Worm (Caenorhabditis elegans): ENCODE results near the gene ZK177.2.
A peak's percentile ranks its signal among the peaks of the same experiment; 100 is the strongest.

The ZK177.2 gene

ce11 chrII:5481982-5482381 is 37.0 kb upstream of the ZK177.2 start, which contains the start of gene cal-8:
cal-8 (minus strand) TSS chrII:5482041.
- no peak for TF ChIP-seq nhr-20 (tag; optimal IDR thresholded peaks at IDR 0.05)
- no peak for TF ChIP-seq nhr-84 (tag; optimal IDR thresholded peaks at IDR 0.05)
- no peak for TF ChIP-seq C04F5.9 (tag; optimal IDR thresholded peaks at IDR 0.05)
- TF ChIP-seq elt-3 (tag; optimal IDR thresholded peaks at IDR 0.05): no peak
- TF ChIP-seq Y116A8C.19 (tag; optimal IDR thresholded peaks at IDR 0.05; ENCODE audit: borderline replicate concordance): no peak
- no peak for TF ChIP-seq dsc-1 (tag; optimal IDR thresholded peaks at IDR 0.05)
- TF ChIP-seq lir-3 (tag; optimal IDR thresholded peaks at IDR 0.05; ENCODE audit: poor library complexity): no peak
- no peak for TF ChIP-seq fkh-8 (tag; optimal IDR thresholded peaks at IDR 0.05)
- TF ChIP-seq pax-3 (tag; optimal IDR thresholded peaks at IDR 0.05): no peak
- no peak for TF ChIP-seq nhr-11 (tag; optimal IDR thresholded peaks at IDR 0.05)

- TF ChIP-seq lin-35 (GFP tag; optimal IDR thresholded peaks at IDR 0.05): no peak
- no peak for TF ChIP-seq C16A3.4 (tag; optimal IDR thresholded peaks at IDR 0.05)
- TF ChIP-seq mdl-1 (tag; optimal IDR thresholded peaks at IDR 0.05): no peak
- TF ChIP-seq rnt-1 (tag; optimal IDR thresholded peaks at IDR 0.05): no peak
- no peak for TF ChIP-seq sup-37 (GFP tag; optimal IDR thresholded peaks at IDR 0.05)
- TF ChIP-seq zip-4 (GFP tag; optimal IDR thresholded peaks at IDR 0.05): no peak
- no peak for TF ChIP-seq snu-23 (GFP tag; optimal IDR thresholded peaks at IDR 0.05)
- TF ChIP-seq nhr-20 (tag; optimal IDR thresholded peaks at IDR 0.05): no peak
- TF ChIP-seq aha-1 (tag; optimal IDR thresholded peaks at IDR 0.05): no peak
- no peak for TF ChIP-seq elt-3 (tag; optimal IDR thresholded peaks at IDR 0.05)
- TF ChIP-seq vab-15 (tag; optimal IDR thresholded peaks at IDR 0.05): no peak
- no peak for TF ChIP-seq skn-1 (tag; optimal IDR thresholded peaks at IDR 0.05)
- TF ChIP-seq C34B4.2 (tag; optimal IDR thresholded peaks at IDR 0.05): no peak
- TF ChIP-seq dpl-1 (GFP tag; optimal IDR thresholded peaks at IDR 0.05): no peak
- no peak for TF ChIP-seq xbp-1 (tag; optimal IDR thresholded peaks at IDR 0.05)
- TF ChIP-seq nhr-19 (GFP tag; conservative IDR thresholded peaks at IDR 0.05): no peak
- no peak for TF ChIP-seq irx-1 (tag; optimal IDR thresholded peaks at IDR 0.05)
Observed at ce11 chrII:5487844-5488243, 31.2 kb upstream of the ZK177.2 start, which contains the start of gene nep-5. nep-5 (plus strand) TSS chrII:5488144.

- TF ChIP-seq tbx-2 (tag; optimal IDR thresholded peaks at IDR 0.05) (no peak), unc-62 (GFP tag; optimal IDR thresholded peaks at IDR 0.05) (no peak), blmp-1 (tag; optimal IDR thresholded peaks at IDR 0.05) (no peak), pag-3 (tag; optimal IDR thresholded peaks at IDR 0.05; ENCODE audit: borderline replicate concordance, insufficient read depth) (no peak), egl-27 (tag; optimal IDR thresholded peaks at IDR 0.05) (no peak), C34B4.2 (tag; optimal IDR thresholded peaks at IDR 0.05) (no peak)
Observed at ce11 chrII:5494405-5494804, 24.6 kb upstream of the ZK177.2 start, which contains the start of gene F12A10.6. F12A10.6 (minus strand) TSS chrII:5494505.

ce11 chrII:5496375-5496774 is 22.6 kb upstream of the ZK177.2 start, which contains the start of gene F12A10.1:
F12A10.1 (plus strand) TSS chrII:5496540.
- TF ChIP-seq blmp-1 (tag; optimal IDR thresholded peaks at IDR 0.05) (peak; percentile 6), nhr-20 (tag; optimal IDR thresholded peaks at IDR 0.05) (peak; percentile 52), ztf-4 (tag; optimal IDR thresholded peaks at IDR 0.05) (no peak), lin-15B (tag; optimal IDR thresholded peaks at IDR 0.05) (no peak), unc-86 (tag; optimal IDR thresholded peaks at IDR 0.05) (no peak), sup-37 (GFP tag; optimal IDR thresholded peaks at IDR 0.05) (no peak), elt-3 (tag; optimal IDR thresholded peaks at IDR 0.05) (peak in 2 of 6 experiments; percentile 1 to 62), C04F5.9 (tag; optimal IDR thresholded peaks at IDR 0.05) (no peak), nhr-85 (tag) (peak; percentile 60), lin-14 (GFP tag; optimal IDR thresholded peaks at IDR 0.05) (peak; percentile 43)
